Worm (Caenorhabditis elegans) whole organism, early embryonic: ENCODE results near the gene syx-6.
A peak's percentile ranks its signal among the peaks of the same experiment; 100 is the strongest.

Source experiments
- B0310.2 ChIP-seq: sonication (generic microtip); optimal IDR thresholded peaks from 2 replicates; lab custom pipeline; 2016; ENCODE audit warnings: mild to moderate bottlenecking, missing genetic modification characterization, missing compliant biosample characterization
- F13C5.2 ChIP-seq: sonication (generic microtip); optimal IDR thresholded peaks from 2 replicates; lab custom pipeline; 2017; ENCODE audit warnings: mild to moderate bottlenecking, missing genetic modification characterization, inconsistent platforms, missing compliant biosample characterization
- aly-1 ChIP-seq: sonication (generic microtip); optimal IDR thresholded peaks from 2 replicates; lab custom pipeline; 2016; ENCODE audit warnings: missing genetic modification characterization, missing compliant biosample characterization
- ama-1 ChIP-seq: fragments of 150-350 bp; optimal IDR thresholded peaks from 2 replicates; lab custom pipeline; 2014
- ceh-13 ChIP-seq: fragments of 200-800 bp; sonication (Bioruptor generic); optimal IDR thresholded peaks from 2 replicates; lab custom pipeline; 2018; ENCODE audit warnings: mild to moderate bottlenecking, missing genetic modification characterization, missing compliant biosample characterization
- ceh-36 ChIP-seq: sonication (generic microtip); optimal IDR thresholded peaks from 2 replicates; lab custom pipeline; 2016; ENCODE audit warnings: missing genetic modification characterization, inconsistent platforms, missing compliant biosample characterization
- ets-7 ChIP-seq: sonication (generic microtip); optimal IDR thresholded peaks from 2 replicates; lab custom pipeline; 2016; ENCODE audit warnings: missing genotype, missing genetic modification characterization, missing compliant biosample characterization
- flt-1 ChIP-seq: fragments of 200-800 bp; sonication (Bioruptor generic); IDR thresholded peaks from 2 replicates; pipeline ENCODE4 v1.3.6; 2022; ENCODE audit warnings: missing genetic modification characterization, missing compliant biosample characterization
- hmbx-1 ChIP-seq: sonication (generic microtip); optimal IDR thresholded peaks from 2 replicates; lab custom pipeline; 2016; ENCODE audit warnings: mild to moderate bottlenecking, missing genetic modification characterization, missing compliant biosample characterization
- hmg-4 ChIP-seq: fragments of 200-800 bp; sonication (Bioruptor generic); optimal IDR thresholded peaks from 2 replicates; lab custom pipeline; 2018; ENCODE audit warnings: mild to moderate bottlenecking, missing genetic modification characterization, missing compliant biosample characterization
- hnd-1 ChIP-seq: sonication (generic microtip); optimal IDR thresholded peaks from 2 replicates; lab custom pipeline; 2016; ENCODE audit warnings: missing genetic modification characterization, missing compliant biosample characterization
- pes-1 ChIP-seq: fragments of 200-800 bp; sonication (Bioruptor generic); IDR thresholded peaks from 2 replicates; pipeline ENCODE4 v1.3.6; 2022; ENCODE audit warnings: missing genetic modification reagents, missing genetic modification characterization, missing compliant biosample characterization
- scrt-1 ChIP-seq: fragments of 200-800 bp; sonication (Bioruptor generic); IDR thresholded peaks from 2 replicates; pipeline ENCODE4 v1.3.6; 2022; ENCODE audit warnings: missing genetic modification characterization, missing compliant biosample characterization
- sea-1 ChIP-seq: fragments of 200-800 bp; sonication (Bioruptor generic); conservative IDR thresholded peaks from 2 replicates; pipeline ENCODE4 v1.3.6; 2022; ENCODE audit warnings: missing genetic modification characterization, missing compliant biosample characterization
- tbx-11 ChIP-seq: fragments of 200-800 bp; sonication (Bioruptor generic); IDR thresholded peaks from 2 replicates; pipeline ENCODE4 v1.3.6; 2022; ENCODE audit warnings: missing genetic modification characterization, missing compliant biosample characterization
- tbx-37 ChIP-seq: fragments of 200-800 bp; sonication (Bioruptor generic); conservative IDR thresholded peaks from 2 replicates; pipeline ENCODE4 v1.3.6; 2022; ENCODE audit warnings: missing genetic modification reagents, missing genetic modification characterization, missing compliant biosample characterization
- tra-4 ChIP-seq: sonication (generic microtip); optimal IDR thresholded peaks from 2 replicates; lab custom pipeline; 2017; ENCODE audit warnings: missing genetic modification characterization, missing compliant biosample characterization

Gene syx-6

ce11 chrX:3163972-3164575, at the start of gene syx-6:
Gene syx-6, plus strand, starts transcription at chrX:3164525.
- TF ChIP-seq flt-1 (no peak), hmg-4 (GFP tag; lab: Kevin White, UChicago) (no peak), aly-1 (tag; lab: Kevin White, UChicago) (no peak), tbx-11 (GFP tag; lab: Robert Waterston, UW) (no peak), ceh-13 (GFP tag; lab: Kevin White, UChicago) (no peak), pes-1 (GFP tag; lab: Robert Waterston, UW) (no peak), scrt-1 (no peak), tra-4 (tag; lab: Kevin White, UChicago) (no peak)

ce11 chrX:3115134-3116032, 48.9 kb upstream of the syx-6 start:
- TF ChIP-seq ets-7 (tag; lab: Kevin White, UChicago) (no peak), hmg-4 (GFP tag; lab: Kevin White, UChicago) (no peak), hnd-1 (no peak), scrt-1 (no peak), F13C5.2 (tag; lab: Kevin White, UChicago) (no peak), aly-1 (tag; lab: Kevin White, UChicago) (no peak), tbx-11 (GFP tag; lab: Robert Waterston, UW) (no peak), hmbx-1 (tag; lab: Kevin White, UChicago) (no peak), ama-1 (lab: Kevin White, UChicago) (no peak), sea-1 (GFP tag; lab: Robert Waterston, UW) (no peak), tbx-37 (GFP tag; lab: Robert Waterston, UW) (no peak), ceh-36 (tag; lab: Kevin White, UChicago) (no peak), pes-1 (GFP tag; lab: Robert Waterston, UW) (no peak), flt-1 (no peak), B0310.2 (no peak), tra-4 (tag; lab: Kevin White, UChicago) (no peak), ceh-13 (GFP tag; lab: Kevin White, UChicago) (no peak)

ce11 chrX:3116033-3116876, 48.1 kb upstream of the syx-6 start, which contains the start of gene mai-1:
Gene mai-1, minus strand, starts transcription at chrX:3116589.
- TF ChIP-seq F13C5.2 (tag; lab: Kevin White, UChicago) (peak; percentile 30), hmg-4 (GFP tag; lab: Kevin White, UChicago) (peak; percentile 21), pes-1 (GFP tag; lab: Robert Waterston, UW) (peak; percentile 52; the same call in 1 of the 2 replicates), aly-1 (tag; lab: Kevin White, UChicago) (no peak)

- TF ChIP-seq aly-1 (tag; lab: Kevin White, UChicago) = no peak
- peak; percentile 40 for TF ChIP-seq ama-1 (lab: Kevin White, UChicago)
- TF ChIP-seq sea-1 (GFP tag; lab: Robert Waterston, UW) = no peak
- no peak for TF ChIP-seq hnd-1
Measured at ce11 chrX:3117204-3117603, 47.1 kb upstream of the syx-6 start.

- TF ChIP-seq ceh-36 (tag; lab: Kevin White, UChicago) (no peak), ama-1 (lab: Kevin White, UChicago) (peak; percentile 39)
Measured at ce11 chrX:3118596-3119287, 45.6 kb upstream of the syx-6 start.

ce11 chrX:3119606-3120005, 44.7 kb upstream of the syx-6 start:
- TF ChIP-seq tra-4 (tag; lab: Kevin White, UChicago) (no peak), hnd-1 (no peak), tbx-11 (GFP tag; lab: Robert Waterston, UW) (no peak)

- TF ChIP-seq tbx-11 (GFP tag; lab: Robert Waterston, UW) (no peak), B0310.2 (no peak), sea-1 (GFP tag; lab: Robert Waterston, UW) (no peak), pes-1 (GFP tag; lab: Robert Waterston, UW) (no peak), F13C5.2 (tag; lab: Kevin White, UChicago) (no peak)
Measured at ce11 chrX:3126233-3126632, 38.1 kb upstream of the syx-6 start.
